Worm (Caenorhabditis elegans): Measurements from ENCODE around the gene mmaa-1.
A peak's percentile ranks its signal among the peaks of the same experiment; 100 is the strongest.

The mmaa-1 gene

ce11 chrII:7069866-7070265 lies 31.1 kb downstream of the mmaa-1 start, which contains the start of gene him-14:
Gene him-14 (minus strand): TSS chrII:7069966.
- TF ChIP-seq fos-1 (tag; optimal IDR thresholded peaks at IDR 0.05): no peak
- TF ChIP-seq ceh-9 (tag; optimal IDR thresholded peaks at IDR 0.05): no peak
- no peak for TF ChIP-seq elt-2 (tag; optimal IDR thresholded peaks at IDR 0.05)
- TF ChIP-seq jun-1 (tag; optimal IDR thresholded peaks at IDR 0.05): no peak
- TF ChIP-seq elt-1 (tag; optimal IDR thresholded peaks at IDR 0.05): no peak
- no peak for TF ChIP-seq mml-1 (tag; optimal IDR thresholded peaks at IDR 0.05)
- no peak for TF ChIP-seq tbx-2 (tag; optimal IDR thresholded peaks at IDR 0.05)
- no peak for TF ChIP-seq zag-1 (tag; optimal IDR thresholded peaks at IDR 0.05)
- TF ChIP-seq pha-4 (tag; optimal IDR thresholded peaks at IDR 0.05): no peak
- TF ChIP-seq lin-15B (tag; optimal IDR thresholded peaks at IDR 0.05): no peak
- no peak for TF ChIP-seq nhr-237 (tag; optimal IDR thresholded peaks at IDR 0.05)
- TF ChIP-seq skn-1 (tag; optimal IDR thresholded peaks at IDR 0.05): no peak
- TF ChIP-seq eor-1 (tag; optimal IDR thresholded peaks at IDR 0.05): no peak
- no peak for TF ChIP-seq unc-39 (tag; optimal IDR thresholded peaks at IDR 0.05)

- TF ChIP-seq elt-3 (tag; optimal IDR thresholded peaks at IDR 0.05) (no peak), unc-39 (tag; optimal IDR thresholded peaks at IDR 0.05) (no peak), pqm-1 (tag; optimal IDR thresholded peaks at IDR 0.05) (no peak), nhr-28 (tag; optimal IDR thresholded peaks at IDR 0.05) (no peak), elt-1 (tag; optimal IDR thresholded peaks at IDR 0.05) (no peak), nhr-12 (tag; optimal IDR thresholded peaks at IDR 0.05) (no peak), unc-62 (GFP tag; optimal IDR thresholded peaks at IDR 0.05) (no peak), fkh-2 (tag; optimal IDR thresholded peaks at IDR 0.05) (no peak), zag-1 (tag; optimal IDR thresholded peaks at IDR 0.05) (no peak), aly-2 (tag; optimal IDR thresholded peaks at IDR 0.05) (no peak), sea-2 (GFP tag; optimal IDR thresholded peaks at IDR 0.05) (no peak), eor-1 (tag; optimal IDR thresholded peaks at IDR 0.05) (no peak), egl-5 (tag; optimal IDR thresholded peaks at IDR 0.05) (no peak), nhr-43 (tag; optimal IDR thresholded peaks at IDR 0.05; ENCODE audit: poor library complexity, severe bottlenecking) (no peak)
Observed at ce11 chrII:7065391-7065790, 35.6 kb downstream of the mmaa-1 start, which contains the start of gene nos-2. Gene nos-2 (plus strand): TSS chrII:7065618.

ce11 chrII:7061730-7062129 lies 39.2 kb downstream of the mmaa-1 start, which contains the start of gene acs-6:
Gene acs-6 (plus strand): TSS chrII:7062030.
- TF ChIP-seq hmg-11 (tag; optimal IDR thresholded peaks at IDR 0.05): no peak
- TF ChIP-seq nhr-76 (tag; optimal IDR thresholded peaks at IDR 0.05): no peak
- TF ChIP-seq lin-39 (tag; optimal IDR thresholded peaks at IDR 0.05): no peak
- TF ChIP-seq lsy-12 (tag; optimal IDR thresholded peaks at IDR 0.05): no peak
- TF ChIP-seq ceh-28 (tag; optimal IDR thresholded peaks at IDR 0.05): no peak
- TF ChIP-seq nhr-12 (tag; optimal IDR thresholded peaks at IDR 0.05): no peak
- TF ChIP-seq fkh-10 (GFP tag; optimal IDR thresholded peaks at IDR 0.05): no peak
- TF ChIP-seq pqm-1 (tag; optimal IDR thresholded peaks at IDR 0.05): no peak
- TF ChIP-seq aly-2 (tag; optimal IDR thresholded peaks at IDR 0.05): no peak
- TF ChIP-seq eor-1 (tag; optimal IDR thresholded peaks at IDR 0.05): no peak
- no peak for TF ChIP-seq zag-1 (tag; optimal IDR thresholded peaks at IDR 0.05)
- no peak for TF ChIP-seq ceh-9 (tag; optimal IDR thresholded peaks at IDR 0.05)

DNA sequence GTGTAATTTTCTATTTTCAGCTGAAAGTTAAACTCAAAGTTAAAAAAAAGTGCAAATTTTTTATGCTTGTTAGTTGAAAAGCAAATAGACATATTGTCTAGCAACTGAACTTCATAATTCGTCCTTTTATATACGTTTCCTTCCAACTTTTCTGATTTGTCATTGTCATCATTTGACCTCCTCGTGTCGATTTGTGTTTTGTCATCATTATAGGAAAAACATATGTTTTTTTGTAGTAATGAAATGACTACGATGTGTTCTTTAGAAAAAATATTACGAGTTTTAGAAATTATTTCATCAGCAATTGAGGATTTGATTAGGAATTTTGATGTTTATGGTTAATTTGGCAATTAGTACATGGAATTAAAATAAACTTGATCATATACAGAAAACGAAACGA lies 40.2 kb downstream of the mmaa-1 start:
- TF ChIP-seq skn-1 (tag; optimal IDR thresholded peaks at IDR 0.05): peak; percentile 88
- no peak for TF ChIP-seq nhr-67 (tag; optimal IDR thresholded peaks at IDR 0.05)

DNA sequence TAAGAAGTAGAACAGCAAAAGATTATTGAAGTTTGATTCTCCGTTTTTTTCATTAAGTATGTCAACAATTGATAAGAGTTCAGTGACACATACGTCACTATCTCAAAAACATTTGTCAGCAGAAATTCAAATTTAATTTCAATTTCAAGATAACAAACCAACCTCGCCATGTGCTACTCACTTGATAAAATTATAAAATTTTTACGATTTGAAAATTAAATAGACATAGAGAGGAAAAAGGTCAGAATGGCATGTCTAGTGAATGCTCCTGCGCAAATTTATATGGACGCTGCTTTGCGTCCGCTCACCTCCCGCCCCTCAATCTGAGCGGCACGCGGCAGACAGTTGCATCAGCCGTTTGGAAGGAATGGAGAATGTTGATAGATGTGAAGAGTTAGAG lies 40.8 kb downstream of the mmaa-1 start:
- no peak for TF ChIP-seq ztf-4 (tag; optimal IDR thresholded peaks at IDR 0.05)
- TF ChIP-seq sea-2 (GFP tag; optimal IDR thresholded peaks at IDR 0.05): no peak
- no peak for TF ChIP-seq lin-39 (tag; optimal IDR thresholded peaks at IDR 0.05)
- peak; percentile 64 for TF ChIP-seq pha-4 (tag; optimal IDR thresholded peaks at IDR 0.05)
- TF ChIP-seq nhr-11 (tag; optimal IDR thresholded peaks at IDR 0.05): peak; percentile 16
- TF ChIP-seq ztf-11 (tag; optimal IDR thresholded peaks at IDR 0.05): no peak
- peak; percentile 23 for TF ChIP-seq jun-1 (tag; optimal IDR thresholded peaks at IDR 0.05)
- TF ChIP-seq lin-15B (tag; optimal IDR thresholded peaks at IDR 0.05): no peak
- peak; percentile 7 for TF ChIP-seq nfya-1 (tag; optimal IDR thresholded peaks at IDR 0.05; ENCODE audit: insufficient read depth)
- peak; percentile 82 for TF ChIP-seq skn-1 (tag; optimal IDR thresholded peaks at IDR 0.05)
- no peak for TF ChIP-seq nhr-25 (tag; optimal IDR thresholded peaks at IDR 0.05)
- TF ChIP-seq nhr-76 (tag; optimal IDR thresholded peaks at IDR 0.05): no peak
- no peak for TF ChIP-seq nhr-237 (tag; optimal IDR thresholded peaks at IDR 0.05)
- no peak for TF ChIP-seq lsy-12 (tag; optimal IDR thresholded peaks at IDR 0.05)
- no peak for TF ChIP-seq nhr-43 (tag; optimal IDR thresholded peaks at IDR 0.05; ENCODE audit: poor library complexity, severe bottlenecking)
- no peak for TF ChIP-seq zag-1 (tag; optimal IDR thresholded peaks at IDR 0.05)
- no peak for TF ChIP-seq ceh-82 (tag; optimal IDR thresholded peaks at IDR 0.05)
- TF ChIP-seq egl-5 (tag; optimal IDR thresholded peaks at IDR 0.05): no peak
- no peak for TF ChIP-seq nhr-12 (tag; optimal IDR thresholded peaks at IDR 0.05)
- no peak for TF ChIP-seq aly-2 (tag; optimal IDR thresholded peaks at IDR 0.05)
- no peak for TF ChIP-seq ceh-16 (tag; optimal IDR thresholded peaks at IDR 0.05)
- TF ChIP-seq mml-1 (tag; optimal IDR thresholded peaks at IDR 0.05): no peak
- peak; percentile 96 for TF ChIP-seq elt-2 (tag; optimal IDR thresholded peaks at IDR 0.05)
- peak; percentile 10 for TF ChIP-seq mdl-1 (tag; optimal IDR thresholded peaks at IDR 0.05)
- peak; percentile 93 for TF ChIP-seq pqm-1 (tag; optimal IDR thresholded peaks at IDR 0.05)
- TF ChIP-seq R02D3.7 (tag; optimal IDR thresholded peaks at IDR 0.05): no peak
- no peak for TF ChIP-seq ama-1 (optimal IDR thresholded peaks at IDR 0.05)
- TF ChIP-seq nhr-77 (tag; optimal IDR thresholded peaks at IDR 0.05): no peak
- no peak for TF ChIP-seq daf-12 (tag; optimal IDR thresholded peaks at IDR 0.05)
